Worm (Caenorhabditis elegans) whole organism, mixed stage, embryonic: Measurements from ENCODE around the gene srv-27.

Source experiments
- M03D4.4 ChIP-seq: sonication (generic microtip); optimal IDR thresholded peaks from 2 replicates; lab custom pipeline; 2017; ENCODE audit warnings: mild to moderate bottlenecking, missing genetic modification characterization, missing compliant biosample characterization
- bed-3 ChIP-seq: fragments of 200-800 bp; sonication (Bioruptor generic); optimal IDR thresholded peaks from 3 replicates; lab custom pipeline; 2018; ENCODE audit warnings: mild to moderate bottlenecking, missing genetic modification characterization, moderate library complexity, missing compliant biosample characterization
- ceh-39 ChIP-seq: fragments of 150-350 bp; optimal IDR thresholded peaks from 2 replicates; lab custom pipeline; 2014; ENCODE audit warnings: missing biosample characterization, missing genetic modification characterization
- elt-3 ChIP-seq: fragments of 150-350 bp; optimal IDR thresholded peaks from 2 replicates; lab custom pipeline; 2014; ENCODE audit warnings: missing biosample characterization, missing genetic modification characterization
- hlh-1 ChIP-seq: fragments of 150-350 bp; optimal IDR thresholded peaks from 2 replicates; lab custom pipeline; 2014; ENCODE audit warnings: missing biosample characterization, missing genetic modification reagents, missing genetic modification characterization
- lin-13 ChIP-seq: fragments of 150-350 bp; optimal IDR thresholded peaks from 2 replicates; lab custom pipeline; 2014; ENCODE audit warnings: missing biosample characterization, missing genetic modification characterization
- lin-32 ChIP-seq: fragments of 200-800 bp; sonication (Bioruptor generic); optimal IDR thresholded peaks from 2 replicates; lab custom pipeline; 2018; ENCODE audit warnings: mild to moderate bottlenecking, missing genetic modification characterization, missing compliant biosample characterization
- mab-5 ChIP-seq: fragments of 150-350 bp; optimal IDR thresholded peaks from 2 replicates; lab custom pipeline; 2014; ENCODE audit warnings: missing biosample characterization, missing genetic modification characterization
- mep-1 ChIP-seq: fragments of 150-350 bp; optimal IDR thresholded peaks from 2 replicates; lab custom pipeline; 2017; ENCODE audit warnings: missing biosample characterization, missing genetic modification reagents, missing genetic modification characterization, inconsistent platforms
- nhr-237 ChIP-seq: fragments of 150-350 bp; optimal IDR thresholded peaks from 2 replicates; lab custom pipeline; 2014; ENCODE audit warnings: missing biosample characterization, missing genetic modification characterization
- nhr-76 ChIP-seq: sonication (generic microtip); optimal IDR thresholded peaks from 2 replicates; lab custom pipeline; 2017; ENCODE audit warnings: missing biosample characterization, missing genetic modification characterization
- unc-120 ChIP-seq: sonication (generic microtip); optimal IDR thresholded peaks from 2 replicates; lab custom pipeline; 2017; ENCODE audit warnings: missing genetic modification characterization, missing compliant biosample characterization; ENCODE audit not compliant: poor library complexity, severe bottlenecking
- ztf-11 ChIP-seq: fragments of 150-350 bp; optimal IDR thresholded peaks from 2 replicates; lab custom pipeline; 2014; ENCODE audit warnings: missing biosample characterization, missing genetic modification characterization

DNA sequence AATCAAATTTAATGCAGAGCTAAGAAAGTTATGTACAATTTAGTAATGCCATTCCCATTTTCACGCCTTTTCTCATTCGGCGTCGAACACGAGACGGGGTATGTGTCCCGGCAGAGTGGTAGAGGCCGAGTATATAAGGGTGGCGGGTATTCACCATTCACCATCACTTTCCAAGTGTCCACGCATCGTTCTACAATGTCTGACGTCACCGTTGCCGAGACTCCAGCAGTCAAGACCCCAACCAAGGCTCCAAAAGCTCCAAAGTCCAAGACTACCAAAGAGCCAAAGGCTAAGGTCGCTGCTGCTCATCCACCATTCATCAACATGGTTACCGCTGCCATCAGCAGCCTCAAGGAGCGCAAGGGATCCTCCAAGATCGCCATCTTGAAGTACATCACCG lies 4.1 kb downstream of the srv-27 start, which contains the start of gene hil-2:
- no peak for TF ChIP-seq bed-3 (GFP tag; lab: Kevin White, UChicago)
- no peak for TF ChIP-seq ceh-39
- peak; percentile 75 for TF ChIP-seq lin-13 (tag; lab: Kevin White, UChicago)
- TF ChIP-seq elt-3 (tag; lab: Kevin White, UChicago) = no peak
- no peak for TF ChIP-seq M03D4.4 (tag; lab: Kevin White, UChicago)
- TF ChIP-seq unc-120 (tag; lab: Kevin White, UChicago) = no peak
- TF ChIP-seq mab-5 = no peak
- TF ChIP-seq nhr-237 = no peak
- TF ChIP-seq nhr-76 (tag; lab: Kevin White, UChicago) = no peak
- TF ChIP-seq hlh-1 = no peak
- no peak for TF ChIP-seq lin-32 (GFP tag; lab: Kevin White, UChicago)
- TF ChIP-seq mep-1 (tag; lab: Kevin White, UChicago) = peak; percentile 61
- TF ChIP-seq ztf-11 = no peak
